Worm (Caenorhabditis elegans): Measurements from ENCODE around the gene M01E10.3.
A peak's percentile ranks its signal among the peaks of the same experiment; 100 is the strongest.
"Not testable (repeated sequence)": the region's sequence is repeated elsewhere in the genome, so short reads cannot be mapped to it uniquely, and the experiment has no call there.

The M01E10.3 gene

DNA sequence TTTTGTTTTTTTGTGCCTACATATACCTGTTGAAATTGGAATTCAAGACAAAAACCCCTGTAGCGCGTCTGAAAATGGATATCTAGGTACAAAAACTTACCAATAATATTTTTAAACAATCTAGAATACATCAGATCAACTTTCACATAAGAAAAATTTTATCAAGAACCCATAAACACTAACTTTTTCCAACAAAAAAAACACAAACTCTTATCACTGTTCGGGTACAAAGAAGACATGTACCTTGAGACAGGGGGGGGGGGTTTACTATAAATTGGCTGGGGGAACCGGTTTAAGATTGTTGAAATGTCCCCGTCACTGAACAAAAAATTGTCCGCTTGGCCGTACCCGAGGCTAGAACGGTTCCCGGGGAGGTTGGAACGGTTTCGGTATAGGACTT, 28.5 kb upstream of the M01E10.3 start, which contains the start of gene cpt-3:
Gene cpt-3 (plus strand): TSS at position 301 of the 400 bp plus-strand sequence.
- not testable (repeated sequence) for TF ChIP-seq unc-86 (tag; optimal IDR thresholded peaks at IDR 0.05); K02D7.2 (tag; optimal IDR thresholded peaks at IDR 0.05); unc-3 (GFP tag; conservative IDR thresholded peaks at IDR 0.05); unc-3 (tag; optimal IDR thresholded peaks at IDR 0.05)

DNA sequence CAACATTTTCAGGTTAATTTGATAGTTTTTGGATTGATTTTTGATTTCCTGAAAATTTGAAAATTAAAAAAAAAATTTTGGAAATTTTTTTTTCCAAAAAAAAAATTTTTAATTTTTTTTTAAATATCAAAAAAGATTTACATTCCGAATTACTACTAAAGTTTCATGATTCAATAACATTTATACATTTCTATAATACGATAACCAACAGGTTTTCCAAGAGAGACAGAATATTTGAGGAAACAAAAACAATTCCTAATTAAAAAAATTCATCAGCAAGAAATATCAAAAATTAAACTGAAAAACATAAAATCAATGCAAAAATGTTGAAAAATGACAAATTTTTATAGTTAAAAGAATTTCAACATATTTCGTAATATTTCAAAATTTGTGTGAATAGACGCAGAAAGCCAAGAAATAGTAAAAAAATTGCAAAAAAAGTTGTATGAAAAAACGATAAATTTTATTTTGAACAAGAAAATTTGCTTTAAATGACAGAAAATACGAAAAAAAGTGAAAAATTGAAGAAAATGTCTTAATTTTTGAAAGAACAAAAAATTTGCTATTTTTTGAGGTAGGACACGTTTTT, 22.7 kb upstream of the M01E10.3 start, which contains the start of gene Y39A3A.4:
Gene Y39A3A.4 (minus strand): TSS at position 51 of the 589 bp plus-strand sequence.
- no peak for TF ChIP-seq ceh-2 (tag; optimal IDR thresholded peaks at IDR 0.05)

ce11 chrIII:2068248-2068647, 14.3 kb upstream of the M01E10.3 start, which contains the start of gene Y39A3A.3:
Y39A3A.3 (minus strand) TSS chrIII:2068348.
- TF ChIP-seq dve-1 (tag; optimal IDR thresholded peaks at IDR 0.05): no peak
- no peak for TF ChIP-seq ztf-16 (tag; optimal IDR thresholded peaks at IDR 0.05)
- TF ChIP-seq dmd-4 (tag; optimal IDR thresholded peaks at IDR 0.05; ENCODE audit: borderline replicate concordance): no peak
- no peak for TF ChIP-seq elt-2 (tag; optimal IDR thresholded peaks at IDR 0.05)
- TF ChIP-seq npax-4 (tag; optimal IDR thresholded peaks at IDR 0.05): no peak
- TF ChIP-seq hlh-8 (tag; optimal IDR thresholded peaks at IDR 0.05): no peak
- TF ChIP-seq ceh-18 (tag; optimal IDR thresholded peaks at IDR 0.05): no peak
- no peak for TF ChIP-seq unc-42 (tag; optimal IDR thresholded peaks at IDR 0.05)
- no peak for TF ChIP-seq fax-1 (tag; optimal IDR thresholded peaks at IDR 0.05)
- no peak for TF ChIP-seq ceh-2 (tag; optimal IDR thresholded peaks at IDR 0.05)

- TF ChIP-seq pat-9 (tag; optimal IDR thresholded peaks at IDR 0.05): no peak
- no peak for TF ChIP-seq pha-4 (tag; optimal IDR thresholded peaks at IDR 0.05)
- no peak for TF ChIP-seq nhr-232 (tag; optimal IDR thresholded peaks at IDR 0.05)
These were observed 6.9 kb upstream of the M01E10.3 start, which contains the start of gene ins-16 for ce11 chrIII:2060857-2061256. ins-16 (minus strand) TSS chrIII:2060957.

ce11 chrIII:2060068-2060467, 6.1 kb upstream of the M01E10.3 start:
- no peak for TF ChIP-seq F13H6.1 (tag; optimal IDR thresholded peaks at IDR 0.05)
- TF ChIP-seq dve-1 (tag; optimal IDR thresholded peaks at IDR 0.05): peak; percentile 87

ce11 chrIII:2057570-2057969, 3.6 kb upstream of the M01E10.3 start, which contains the start of gene Y39A3A.2:
Y39A3A.2 (minus strand) TSS chrIII:2057670.
- TF ChIP-seq tbx-7 (tag; optimal IDR thresholded peaks at IDR 0.05): no peak
- TF ChIP-seq ahr-1 (tag; optimal IDR thresholded peaks at IDR 0.05): no peak
- no peak for TF ChIP-seq unc-55 (GFP tag; optimal IDR thresholded peaks at IDR 0.05)
- no peak for TF ChIP-seq ceh-30 (tag; optimal IDR thresholded peaks at IDR 0.05)
- no peak for TF ChIP-seq pqm-1 (tag; optimal IDR thresholded peaks at IDR 0.05)
- TF ChIP-seq pha-4 (tag; optimal IDR thresholded peaks at IDR 0.05): no peak
- TF ChIP-seq ceh-22 (tag; optimal IDR thresholded peaks at IDR 0.05): no peak
- TF ChIP-seq elt-2 (tag; optimal IDR thresholded peaks at IDR 0.05): no peak
- no peak for TF ChIP-seq unc-42 (tag; optimal IDR thresholded peaks at IDR 0.05)

ce11 chrIII:2053433-2053832, 551 bp downstream of the M01E10.3 start:
- no peak for TF ChIP-seq ama-1 (optimal IDR thresholded peaks at IDR 0.05)
- TF ChIP-seq fkh-6 (tag; optimal IDR thresholded peaks at IDR 0.05): no peak
- peak; percentile 98 for TF ChIP-seq elt-2 (tag; optimal IDR thresholded peaks at IDR 0.05)
- TF ChIP-seq F13H6.1 (tag; optimal IDR thresholded peaks at IDR 0.05): no peak
- TF ChIP-seq ref-2 (tag; optimal IDR thresholded peaks at IDR 0.05): no peak

ce11 chrIII:2050494-2050893, 3.5 kb downstream of the M01E10.3 start:
- TF ChIP-seq ceh-9 (tag; optimal IDR thresholded peaks at IDR 0.05) (no peak), elt-2 (tag; optimal IDR thresholded peaks at IDR 0.05) (peak; percentile 40)
